Worm (Caenorhabditis elegans) whole organism, L4 larva: Measurements from ENCODE around the gene R13D7.2.
A peak's percentile ranks its signal among the peaks of the same experiment; 100 is the strongest.

Source experiments
- F10B5.3 ChIP-seq: sonication (generic microtip); optimal IDR thresholded peaks from 2 replicates; lab custom pipeline; 2016; ENCODE audit warnings: mild to moderate bottlenecking, missing genetic modification characterization, missing compliant biosample characterization
- F49E8.2 ChIP-seq: sonication (generic microtip); optimal IDR thresholded peaks from 2 replicates; lab custom pipeline; 2016; ENCODE audit warnings: missing compliant biosample characterization, mild to moderate bottlenecking, missing genetic modification characterization, borderline replicate concordance
- T26A8.4 ChIP-seq: fragments of 200-800 bp; sonication (Bioruptor generic); IDR thresholded peaks from 2 replicates; pipeline ENCODE4 v1.3.6; 2022; ENCODE audit warnings: missing genetic modification characterization, missing compliant biosample characterization
- Y48G9A.11 ChIP-seq: fragments of 200-800 bp; sonication (Bioruptor generic); IDR thresholded peaks from 2 replicates; pipeline ENCODE4 v1.3.6; 2022; ENCODE audit warnings: missing genetic modification reagents, missing genetic modification characterization, missing compliant biosample characterization
- ceh-20 ChIP-seq: fragments of 200-800 bp; sonication (Bioruptor generic); IDR thresholded peaks from 2 replicates; pipeline ENCODE4 v1.3.6; 2022; ENCODE audit warnings: missing genetic modification reagents, missing genetic modification characterization, missing compliant biosample characterization
- ceh-28 ChIP-seq: fragments of 150-350 bp; optimal IDR thresholded peaks from 2 replicates; lab custom pipeline; 2014; ENCODE audit warnings: missing biosample characterization, missing genetic modification reagents, missing genetic modification characterization
- ceh-44 ChIP-seq: fragments of 200-800 bp; sonication (Bioruptor generic); IDR thresholded peaks from 2 replicates; pipeline ENCODE4 v1.3.6; 2022; ENCODE audit warnings: missing genetic modification reagents, missing genetic modification characterization, missing compliant biosample characterization
- ceh-62 ChIP-seq: sonication (generic microtip); optimal IDR thresholded peaks from 2 replicates; lab custom pipeline; 2017; ENCODE audit warnings: missing biosample characterization, missing genetic modification characterization
- ces-1 ChIP-seq: fragments of 150-350 bp; sonication (generic microtip); optimal IDR thresholded peaks from 4 replicates; lab custom pipeline; 2014; ENCODE audit warnings: missing biosample characterization, missing genetic modification reagents, missing genetic modification characterization
- cey-2 ChIP-seq: sonication (generic microtip); optimal IDR thresholded peaks from 3 replicates; lab custom pipeline; 2017; ENCODE audit warnings: missing genetic modification characterization, mild to moderate bottlenecking, missing compliant biosample characterization, antibody characterized with exemption, borderline replicate concordance; ENCODE audit not compliant: insufficient read depth
- ctbp-1 ChIP-seq: fragments of 200-800 bp; sonication (Bioruptor generic); IDR thresholded peaks from 2 replicates; pipeline ENCODE4 v1.3.6; 2022; ENCODE audit warnings: missing genetic modification reagents, missing genetic modification characterization, missing compliant biosample characterization
- daf-12 ChIP-seq: fragments of 150-350 bp; optimal IDR thresholded peaks from 2 replicates; lab custom pipeline; 2014; ENCODE audit warnings: missing biosample characterization, missing genetic modification reagents, missing genetic modification characterization
- daf-16 ChIP-seq, 3 experiments: sonication (generic microtip); optimal IDR thresholded peaks; 2 replicates each; lab custom pipeline; 2016 to 2017; ENCODE audit warnings: missing genetic modification characterization in 3 of 3, missing genetic modification reagents in 3 of 3, mild to moderate bottlenecking in 2 of 3, missing compliant biosample characterization in 2 of 3, missing biosample characterization in 1 of 3, moderate library complexity in 1 of 3
- daf-19 ChIP-seq: fragments of 200-800 bp; sonication (Bioruptor generic); conservative IDR thresholded peaks from 2 replicates; pipeline ENCODE4 v1.3.6; 2022; ENCODE audit warnings: missing genetic modification characterization, missing compliant biosample characterization
- daf-8 ChIP-seq: fragments of 200-800 bp; sonication (Bioruptor generic); IDR thresholded peaks from 2 replicates; pipeline ENCODE4 v1.3.6; 2022; ENCODE audit warnings: missing genetic modification characterization, missing compliant biosample characterization
- dmd-6 ChIP-seq: fragments of 200-800 bp; sonication (Bioruptor generic); IDR thresholded peaks from 2 replicates; pipeline ENCODE4 v1.3.6; 2022; ENCODE audit warnings: missing genetic modification reagents, missing genetic modification characterization, missing compliant biosample characterization
- dmd-9 ChIP-seq: fragments of 200-800 bp; sonication (Bioruptor generic); IDR thresholded peaks from 2 replicates; pipeline ENCODE4 v1.3.6; 2022; ENCODE audit warnings: missing genetic modification reagents, missing genetic modification characterization, missing compliant biosample characterization
- duxl-1 ChIP-seq: sonication (generic microtip); optimal IDR thresholded peaks from 2 replicates; lab custom pipeline; 2016; ENCODE audit warnings: mild to moderate bottlenecking, missing genetic modification characterization, moderate library complexity, missing compliant biosample characterization; ENCODE audit not compliant: poor library complexity
- egl-27 ChIP-seq: sonication (generic microtip); optimal IDR thresholded peaks from 3 replicates; lab custom pipeline; 2017; ENCODE audit warnings: missing biosample characterization, missing genetic modification reagents, missing genetic modification characterization
- fkh-10 ChIP-seq: fragments of 150-350 bp; optimal IDR thresholded peaks from 2 replicates; lab custom pipeline; 2014; ENCODE audit warnings: missing biosample characterization, missing genetic modification reagents, missing genetic modification characterization
- gei-8 ChIP-seq: fragments of 200-800 bp; sonication (Bioruptor generic); optimal IDR thresholded peaks from 2 replicates; lab custom pipeline; 2018; ENCODE audit warnings: mild to moderate bottlenecking, missing genetic modification characterization, missing compliant biosample characterization
- hmg-1.1 ChIP-seq: fragments of 200-800 bp; sonication (Bioruptor generic); IDR thresholded peaks from 2 replicates; pipeline ENCODE4 v1.3.6; 2022; ENCODE audit warnings: missing genetic modification reagents, missing genetic modification characterization, missing compliant biosample characterization
- jun-1 ChIP-seq: fragments of 150-350 bp; optimal IDR thresholded peaks from 2 replicates; lab custom pipeline; 2014; ENCODE audit warnings: missing biosample characterization, missing genetic modification reagents, missing genetic modification characterization
- lim-7 ChIP-seq: fragments of 200-800 bp; sonication (Bioruptor generic); IDR thresholded peaks from 2 replicates; pipeline ENCODE4 v1.3.6; 2022; ENCODE audit warnings: missing genetic modification characterization, missing compliant biosample characterization
- lin-15B ChIP-seq: fragments of 150-350 bp; sonication (generic microtip); optimal IDR thresholded peaks from 3 replicates; lab custom pipeline; 2014; ENCODE audit warnings: missing biosample characterization, missing genetic modification characterization
- lin-38 ChIP-seq: fragments of 200-800 bp; sonication (Bioruptor generic); IDR thresholded peaks from 2 replicates; pipeline ENCODE4 v1.3.6; 2022; ENCODE audit warnings: missing genetic modification reagents, missing genetic modification characterization, missing compliant biosample characterization
- lir-3 ChIP-seq: sonication (generic microtip); optimal IDR thresholded peaks from 2 replicates; lab custom pipeline; 2016; ENCODE audit warnings: mild to moderate bottlenecking, missing genetic modification characterization, missing compliant biosample characterization
- lsy-2 ChIP-seq, 2 experiments: fragments of 150-350 bp in 1 of 2; sonication (generic microtip) in 1 of 2; optimal IDR thresholded peaks; 2 replicates each; lab custom pipeline; 2014 to 2017; ENCODE audit warnings: missing biosample characterization in 2 of 2, missing genetic modification characterization in 2 of 2
- mdl-1 ChIP-seq, 2 experiments: fragments of 150-350 bp in 1 of 2; sonication (generic microtip) in 1 of 2; optimal IDR thresholded peaks; 2 replicates each; lab custom pipeline; 2014 to 2017; ENCODE audit warnings: missing biosample characterization in 2 of 2, missing genetic modification characterization in 2 of 2
- mes-2 ChIP-seq: sonication (generic microtip); optimal IDR thresholded peaks from 2 replicates; lab custom pipeline; 2016; ENCODE audit warnings: missing genotype, mild to moderate bottlenecking, missing genetic modification characterization, missing compliant biosample characterization; ENCODE audit not compliant: poor library complexity, severe bottlenecking
- nhr-102 ChIP-seq: sonication (generic microtip); optimal IDR thresholded peaks from 2 replicates; lab custom pipeline; 2016; ENCODE audit warnings: mild to moderate bottlenecking, missing genetic modification characterization, moderate library complexity, missing compliant biosample characterization
- nhr-237 ChIP-seq: sonication (generic microtip); optimal IDR thresholded peaks from 2 replicates; lab custom pipeline; 2017; ENCODE audit warnings: missing biosample characterization, missing genetic modification characterization
- nhr-25 ChIP-seq: sonication (generic microtip); optimal IDR thresholded peaks from 2 replicates; lab custom pipeline; 2017; ENCODE audit warnings: missing genetic modification characterization, mild to moderate bottlenecking, missing compliant biosample characterization, antibody characterized with exemption, moderate library complexity, borderline replicate concordance; ENCODE audit not compliant: insufficient read depth
- nhr-41 ChIP-seq: fragments of 200-800 bp; sonication (Bioruptor generic); IDR thresholded peaks from 2 replicates; pipeline ENCODE4 v1.3.6; 2022; ENCODE audit warnings: missing genetic modification reagents, missing genetic modification characterization, missing compliant biosample characterization
- nhr-42 ChIP-seq: fragments of 200-800 bp; sonication (Bioruptor generic); IDR thresholded peaks from 2 replicates; pipeline ENCODE4 v1.3.6; 2022; ENCODE audit warnings: missing genetic modification characterization, missing compliant biosample characterization
- pha-4 ChIP-seq, 2 experiments: fragments of 150-350 bp in 1 of 2; fragments of 200-800 bp in 1 of 2; sonication (Bioruptor generic) in 1 of 2; IDR thresholded peaks in 1 of 2; optimal IDR thresholded peaks in 1 of 2; 2 replicates each; pipeline versions ENCODE4 v1.3.6 to Lab custom; 2014 to 2022; ENCODE audit warnings: missing genetic modification characterization in 2 of 2, missing genetic modification reagents in 2 of 2, missing biosample characterization in 1 of 2, missing compliant biosample characterization in 1 of 2
- php-3 ChIP-seq: fragments of 200-800 bp; sonication (Bioruptor generic); IDR thresholded peaks from 2 replicates; pipeline ENCODE4 v1.3.6; 2022; ENCODE audit warnings: missing genetic modification reagents, missing genetic modification characterization, missing compliant biosample characterization
- rbr-2 ChIP-seq: sonication (generic microtip); optimal IDR thresholded peaks from 2 replicates; lab custom pipeline; 2016; ENCODE audit warnings: missing genotype, missing genetic modification characterization, missing compliant biosample characterization
- set-16 ChIP-seq: fragments of 200-800 bp; sonication (Bioruptor generic); IDR thresholded peaks from 2 replicates; pipeline ENCODE4 v1.3.6; 2022; ENCODE audit warnings: missing genetic modification reagents, missing genetic modification characterization, missing compliant biosample characterization
- skn-1 ChIP-seq: fragments of 150-350 bp; optimal IDR thresholded peaks from 2 replicates; lab custom pipeline; 2014; ENCODE audit warnings: missing biosample characterization, missing genetic modification characterization
- tag-97 ChIP-seq: fragments of 200-800 bp; sonication (Bioruptor generic); IDR thresholded peaks from 2 replicates; pipeline ENCODE4 v1.3.6; 2022; ENCODE audit warnings: missing genetic modification characterization, missing compliant biosample characterization
- unc-39 ChIP-seq: sonication (generic microtip); optimal IDR thresholded peaks from 2 replicates; lab custom pipeline; 2017; ENCODE audit warnings: missing biosample characterization, missing genetic modification characterization
- unc-62 ChIP-seq, 3 experiments: fragments of 150-350 bp in 1 of 3; sonication (generic microtip); optimal IDR thresholded peaks in 2 of 3; peaks in 1 of 3; 1 replicate in 1 of 3; 2 replicates in 2 of 3; lab custom pipeline; 2014 to 2017; ENCODE audit warnings: missing biosample characterization in 3 of 3, missing genetic modification characterization in 3 of 3, missing genetic modification reagents in 3 of 3, missing genotype in 1 of 3
- zag-1 ChIP-seq: fragments of 150-350 bp; optimal IDR thresholded peaks from 2 replicates; lab custom pipeline; 2014; ENCODE audit warnings: missing biosample characterization, missing genetic modification characterization
- zfp-3 ChIP-seq: fragments of 200-800 bp; sonication (Bioruptor generic); conservative IDR thresholded peaks from 2 replicates; pipeline ENCODE4 v1.3.6; 2022; ENCODE audit warnings: missing genetic modification reagents, missing genetic modification characterization, missing compliant biosample characterization
- zip-2 ChIP-seq: fragments of 150-350 bp; optimal IDR thresholded peaks from 2 replicates; lab custom pipeline; 2014; ENCODE audit warnings: missing biosample characterization, missing genetic modification characterization
- ztf-11 ChIP-seq: fragments of 150-350 bp; optimal IDR thresholded peaks from 2 replicates; lab custom pipeline; 2014; ENCODE audit warnings: missing biosample characterization, missing genetic modification characterization

Gene R13D7.2

DNA sequence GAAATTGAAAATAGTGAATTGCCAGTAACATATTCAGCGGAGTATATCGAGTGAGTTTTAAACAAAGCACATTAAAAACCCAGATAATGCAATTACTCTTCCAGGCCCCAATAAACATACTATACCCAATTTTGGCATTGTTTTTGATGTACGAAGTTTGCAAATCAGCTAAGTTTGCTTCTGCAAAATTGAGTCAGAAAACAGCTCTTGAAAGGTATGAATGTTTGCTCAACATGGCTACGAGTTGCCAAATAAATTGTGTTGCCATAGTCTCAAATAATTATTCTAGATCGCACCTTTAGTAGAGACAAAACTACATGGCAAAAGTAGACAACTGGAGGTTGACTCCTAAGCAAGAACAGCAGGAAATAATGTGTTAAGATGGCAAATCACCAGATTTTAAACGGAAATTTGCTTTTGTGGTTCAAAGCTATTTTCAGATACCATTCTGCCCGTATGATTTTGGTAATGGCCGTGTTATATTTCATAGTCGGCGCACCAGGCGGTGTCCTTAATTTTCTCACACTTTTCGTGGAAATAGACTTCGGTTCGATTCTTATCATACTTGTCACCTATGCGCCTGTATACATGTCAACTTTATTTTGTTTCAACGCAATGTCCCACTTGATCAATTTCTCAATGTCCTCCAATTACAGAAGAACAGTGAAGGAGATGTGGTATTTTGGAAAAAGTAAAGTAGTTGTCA, 22.9 kb downstream of the R13D7.2 start (continued):
- TF ChIP-seq daf-19 (no peak), cey-2 (tag; lab: Kevin White, UChicago) (no peak), pha-4 (GFP tag; IDR thresholded peaks at IDR 0.05; lab: Robert Waterston, UW) (peak; percentile 39; the same call in 1 of the 2 replicates), pha-4 (tag; optimal IDR thresholded peaks at IDR 0.05; lab: Kevin White, UChicago) (no peak), nhr-237 (tag; lab: Kevin White, UChicago) (no peak), jun-1 (tag; lab: Kevin White, UChicago) (no peak), daf-12 (tag; lab: Kevin White, UChicago) (no peak), nhr-25 (tag; lab: Kevin White, UChicago) (no peak), mdl-1 (tag; optimal IDR thresholded peaks at IDR 0.05; lab: Kevin White, UChicago) (no peak), ztf-11 (tag; lab: Kevin White, UChicago) (no peak), hmg-1.1 (GFP tag; lab: Robert Waterston, UW) (no peak), zip-2 (tag; lab: Kevin White, UChicago) (no peak), tag-97 (GFP tag; lab: Robert Waterston, UW) (no peak), dmd-9 (GFP tag; lab: Robert Waterston, UW) (no peak), set-16 (GFP tag; lab: Robert Waterston, UW) (no peak), F49E8.2 (no peak), zag-1 (tag; lab: Kevin White, UChicago) (no peak), duxl-1 (peak; percentile 35), daf-8 (0 out of 2 replicates have a peak, but pooled peaks have one; percentile 50), lin-38 (GFP tag; lab: Robert Waterston, UW) (peak; percentile 47), ces-1 (GFP tag; lab: Kevin White, UChicago) (no peak), fkh-10 (GFP tag; lab: Kevin White, UChicago) (no peak), ceh-62 (no peak), lim-7 (GFP tag; lab: Robert Waterston, UW) (0 out of 2 replicates have a peak, but pooled peaks have one; percentile 42), T26A8.4 (GFP tag; lab: Robert Waterston, UW) (peak; percentile 61; the same call in 1 of the 2 replicates), skn-1 (tag; lab: Kevin White, UChicago) (no peak), nhr-41 (GFP tag; lab: Robert Waterston, UW) (no peak; the same call in none of the 2 replicates), lir-3 (tag; lab: Kevin White, UChicago) (no peak), dmd-6 (GFP tag; lab: Robert Waterston, UW) (peak; percentile 25), nhr-42 (GFP tag; lab: Robert Waterston, UW) (no peak), lsy-2 (tag; optimal IDR thresholded peaks at IDR 0.05; lab: Kevin White, UChicago) (peak in 1 of 2 experiments; percentile 7), mes-2 (tag; lab: Kevin White, UChicago) (peak; percentile 29), ceh-20 (no peak), unc-62 (GFP tag; optimal IDR thresholded peaks at IDR 0.05 in 1 of 2; lab: Kevin White, UChicago) (peak in 1 of 2 experiments; percentile 74), unc-62 (tag; optimal IDR thresholded peaks at IDR 0.05; lab: Kevin White, UChicago) (no peak), daf-16 (GFP tag; optimal IDR thresholded peaks at IDR 0.05; lab: Kevin White, UChicago) (peak in 1 of 2 experiments; percentile 27), daf-16 (tag; optimal IDR thresholded peaks at IDR 0.05; lab: Kevin White, UChicago) (peak; percentile 37), F10B5.3 (tag; lab: Kevin White, UChicago) (no peak), rbr-2 (tag; lab: Kevin White, UChicago) (no peak), nhr-102 (tag; lab: Kevin White, UChicago) (peak; percentile 68), ceh-28 (tag; lab: Kevin White, UChicago) (no peak), Y48G9A.11 (GFP tag; lab: Robert Waterston, UW) (peak; percentile 38; the same call in 1 of the 2 replicates), ceh-44 (no peak), gei-8 (no peak), egl-27 (tag; lab: Kevin White, UChicago) (no peak), php-3 (GFP tag; lab: Robert Waterston, UW) (peak; percentile 60), unc-39 (tag; lab: Kevin White, UChicago) (no peak), ctbp-1 (GFP tag; lab: Robert Waterston, UW) (no peak), lin-15B (tag; lab: Kevin White, UChicago) (no peak), zfp-3 (peak; percentile 90)
